Fruit fly (Drosophila melanogaster) whole organism, embryonic: ENCODE results near the gene CG14694.
A peak's percentile ranks its signal among the peaks of the same experiment; 100 is the strongest.

Experiments used
- BEAF-32 ChIP-seq: fragments of 200-800 bp; sonication (Bioruptor generic); optimal IDR thresholded peaks from 3 replicates; lab custom pipeline; 2017; ENCODE audit warnings: missing biosample characterization, missing genetic modification characterization, mild to moderate bottlenecking, moderate library complexity, missing genetic modification reagents
- CG10267 ChIP-seq: fragments of 200-800 bp; sonication (Bioruptor generic); optimal IDR thresholded peaks from 2 replicates; lab custom pipeline; 2018; ENCODE audit warnings: missing biosample characterization, mild to moderate bottlenecking, missing genetic modification characterization, moderate library complexity
- CG10462 ChIP-seq: fragments of 200-800 bp; sonication (Bioruptor generic); optimal IDR thresholded peaks from 2 replicates; lab custom pipeline; 2016; ENCODE audit warnings: missing biosample characterization, missing genetic modification characterization
- CG10979 ChIP-seq: fragments of 200-800 bp; sonication (Bioruptor generic); optimal IDR thresholded peaks from 2 replicates; lab custom pipeline; 2018; ENCODE audit warnings: missing biosample characterization, mild to moderate bottlenecking, missing genetic modification characterization, moderate library complexity
- CG14441 ChIP-seq: fragments of 200-800 bp; sonication (Bioruptor generic); IDR thresholded peaks from 2 replicates; pipeline ENCODE4 v1.3.6; 2022; ENCODE audit warnings: missing biosample characterization, missing genetic modification characterization
- CG14710 ChIP-seq: fragments of 200-800 bp; sonication (Bioruptor generic); optimal IDR thresholded peaks from 3 replicates; lab custom pipeline; 2019; ENCODE audit warnings: missing biosample characterization, mild to moderate bottlenecking, missing genetic modification characterization, moderate library complexity
- CG1529 ChIP-seq: fragments of 200-800 bp; sonication (Bioruptor generic); optimal IDR thresholded peaks from 3 replicates; lab custom pipeline; 2018; ENCODE audit warnings: missing biosample characterization, missing genetic modification characterization
- CG17829 ChIP-seq: fragments of 200-800 bp; optimal IDR thresholded peaks from 2 replicates; lab custom pipeline; 2019; ENCODE audit warnings: missing biosample characterization, mild to moderate bottlenecking, missing genetic modification characterization, moderate library complexity
- CG32532 ChIP-seq: fragments of 200-800 bp; sonication (Bioruptor generic); IDR thresholded peaks from 2 replicates; pipeline ENCODE4 v1.3.6; 2022; ENCODE audit warnings: missing biosample characterization, missing genetic modification characterization
- CG32767 ChIP-seq: fragments of 200-800 bp; sonication (Bioruptor generic); IDR thresholded peaks from 2 replicates; pipeline ENCODE4 v1.3.6; 2022; ENCODE audit warnings: missing biosample characterization, missing genetic modification characterization
- CG3838 ChIP-seq: fragments of 200-800 bp; sonication (Bioruptor generic); optimal IDR thresholded peaks from 3 replicates; lab custom pipeline; 2016; ENCODE audit warnings: missing biosample characterization, missing genetic modification characterization
- CG4424 ChIP-seq: fragments of 200-800 bp; sonication (Bioruptor generic); optimal IDR thresholded peaks from 3 replicates; lab custom pipeline; 2016; ENCODE audit warnings: missing biosample characterization, missing genetic modification characterization
- CG5180 ChIP-seq: fragments of 200-800 bp; sonication (Bioruptor generic); optimal IDR thresholded peaks from 3 replicates; lab custom pipeline; 2017; ENCODE audit warnings: missing biosample characterization, missing genetic modification characterization, mild to moderate bottlenecking, moderate library complexity, missing genetic modification reagents
- CG6689 ChIP-seq: fragments of 200-800 bp; sonication (Bioruptor generic); IDR thresholded peaks from 2 replicates; pipeline ENCODE4 v1.3.6; 2022; ENCODE audit warnings: missing biosample characterization, missing genetic modification characterization
- CG8281 ChIP-seq: fragments of 200-800 bp; sonication (Bioruptor generic); optimal IDR thresholded peaks from 2 replicates; lab custom pipeline; 2018; ENCODE audit warnings: missing biosample characterization, mild to moderate bottlenecking, missing genetic modification characterization, moderate library complexity
- CG9437 ChIP-seq: fragments of 200-800 bp; sonication (Bioruptor generic); optimal IDR thresholded peaks from 2 replicates; lab custom pipeline; 2018; ENCODE audit warnings: missing biosample characterization, mild to moderate bottlenecking, missing genetic modification characterization
- Dref ChIP-seq: fragments of 200-800 bp; sonication (Bioruptor generic); IDR thresholded peaks from 2 replicates; pipeline ENCODE4 v1.3.6; 2022; ENCODE audit warnings: missing biosample characterization, missing genetic modification characterization
- Elba2 ChIP-seq: fragments of 200-800 bp; sonication (Bioruptor generic); optimal IDR thresholded peaks from 3 replicates; lab custom pipeline; 2016; ENCODE audit warnings: missing biosample characterization, missing genetic modification characterization
- Ets97D ChIP-seq: fragments of 200-800 bp; sonication (Bioruptor generic); optimal IDR thresholded peaks from 3 replicates; lab custom pipeline; 2016; ENCODE audit warnings: missing biosample characterization, missing genetic modification characterization
- Hsf ChIP-seq: fragments of 200-800 bp; sonication (Bioruptor generic); optimal IDR thresholded peaks from 3 replicates; lab custom pipeline; 2016; ENCODE audit warnings: missing biosample characterization, missing genetic modification characterization
- NC2α ChIP-seq: fragments of 200-800 bp; sonication (Bioruptor generic); optimal IDR thresholded peaks from 2 replicates; lab custom pipeline; 2016; ENCODE audit warnings: missing biosample characterization, missing genetic modification characterization
- NfI ChIP-seq: fragments of 200-800 bp; sonication (Bioruptor generic); optimal IDR thresholded peaks from 3 replicates; lab custom pipeline; 2018; ENCODE audit warnings: missing biosample characterization, mild to moderate bottlenecking, missing genetic modification characterization, moderate library complexity
- Opbp ChIP-seq: fragments of 200-800 bp; sonication (Bioruptor generic); IDR thresholded peaks from 3 replicates; pipeline ENCODE4 v1.3.6; 2022; ENCODE audit warnings: missing biosample characterization, missing genetic modification characterization; ENCODE audit not compliant: partially characterized antibody
- Taf1 ChIP-seq: fragments of 200-800 bp; sonication (Bioruptor generic); IDR thresholded peaks from 2 replicates; pipeline ENCODE4 v1.3.6; 2022; ENCODE audit warnings: missing biosample characterization, missing genetic modification characterization
- Tbp ChIP-seq: fragments of >200 bp; optimal IDR thresholded peaks from 2 replicates; lab custom pipeline; 2018; ENCODE audit warnings: missing biosample characterization, missing genetic modification characterization
- chif ChIP-seq, 2 experiments: fragments of 200-800 bp; sonication (Bioruptor generic); optimal IDR thresholded peaks; 3 replicates each; lab custom pipeline; 2016; ENCODE audit warnings: missing biosample characterization in 2 of 2, missing genetic modification characterization in 2 of 2
- esg ChIP-seq: fragments of 200-800 bp; sonication (Bioruptor generic); conservative IDR thresholded peaks from 2 replicates; pipeline ENCODE4 v1.3.6; 2022; ENCODE audit warnings: missing biosample characterization, missing genetic modification characterization
- eve ChIP-seq, 2 experiments: fragments of >200 bp; optimal IDR thresholded peaks; 2 replicates each; lab custom pipeline; 2017; ENCODE audit warnings: missing biosample characterization in 2 of 2, missing genetic modification characterization in 2 of 2
- eyg ChIP-seq: fragments of 200-800 bp; sonication (Bioruptor generic); optimal IDR thresholded peaks from 3 replicates; lab custom pipeline; 2016; ENCODE audit warnings: missing biosample characterization, missing genetic modification characterization
- fd3F ChIP-seq: fragments of 200-800 bp; sonication (Bioruptor generic); optimal IDR thresholded peaks from 2 replicates; lab custom pipeline; 2018; ENCODE audit warnings: missing biosample characterization, mild to moderate bottlenecking, missing genetic modification characterization, moderate library complexity
- grau ChIP-seq: fragments of 200-800 bp; optimal IDR thresholded peaks from 3 replicates; lab custom pipeline; 2019; ENCODE audit warnings: missing biosample characterization, mild to moderate bottlenecking, missing genetic modification characterization, moderate library complexity
- grn ChIP-seq: fragments of 200-800 bp; sonication (Bioruptor generic); optimal IDR thresholded peaks from 3 replicates; lab custom pipeline; 2017; ENCODE audit warnings: missing biosample characterization, missing genetic modification characterization
- gsb ChIP-seq: fragments of 200-800 bp; sonication (Bioruptor generic); IDR thresholded peaks from 2 replicates; pipeline ENCODE4 v1.3.6; 2022; ENCODE audit warnings: missing biosample characterization, missing genetic modification characterization
- hbn ChIP-seq: fragments of 200-800 bp; sonication (Bioruptor generic); IDR thresholded peaks from 2 replicates; pipeline ENCODE4 v1.3.6; 2022; ENCODE audit warnings: missing biosample characterization, missing genetic modification characterization; ENCODE audit not compliant: partially characterized antibody
- hkb ChIP-seq, 2 experiments: fragments of 200-800 bp in 1 of 2; fragments of >200 bp in 1 of 2; sonication (Bioruptor generic) in 1 of 2; IDR thresholded peaks in 1 of 2; optimal IDR thresholded peaks in 1 of 2; 2 replicates each; pipeline versions ENCODE4 v1.3.6 to Lab custom; 2017 to 2022; ENCODE audit warnings: missing biosample characterization in 1 of 2, missing genetic modification characterization in 1 of 2
- kay ChIP-seq: fragments of 200-800 bp; sonication (Bioruptor generic); optimal IDR thresholded peaks from 2 replicates; lab custom pipeline; 2016; ENCODE audit warnings: missing biosample characterization, missing genetic modification characterization
- klu ChIP-seq: fragments of 200-800 bp; sonication (Bioruptor generic); IDR thresholded peaks from 2 replicates; pipeline ENCODE4 v1.3.6; 2022; ENCODE audit warnings: missing biosample characterization, missing genetic modification characterization
- maf-S ChIP-seq: fragments of 200-800 bp; sonication (Bioruptor generic); optimal IDR thresholded peaks from 2 replicates; lab custom pipeline; 2016; ENCODE audit warnings: missing biosample characterization, missing genetic modification characterization
- oc ChIP-seq: fragments of 200-800 bp; sonication (Bioruptor generic); optimal IDR thresholded peaks from 2 replicates; lab custom pipeline; 2018; ENCODE audit warnings: missing biosample characterization, mild to moderate bottlenecking, missing genetic modification characterization, moderate library complexity
- org-1 ChIP-seq: fragments of 200-800 bp; sonication (Bioruptor generic); optimal IDR thresholded peaks from 2 replicates; lab custom pipeline; 2017; ENCODE audit warnings: missing biosample characterization, missing genetic modification characterization
- pho ChIP-seq: fragments of 200-800 bp; sonication (Bioruptor generic); optimal IDR thresholded peaks from 2 replicates; lab custom pipeline; 2016; ENCODE audit warnings: missing biosample characterization, missing genetic modification characterization
- pros ChIP-seq: fragments of 200-800 bp; sonication (Bioruptor generic); optimal IDR thresholded peaks from 3 replicates; lab custom pipeline; 2019; ENCODE audit warnings: missing biosample characterization, mild to moderate bottlenecking, missing genetic modification characterization, moderate library complexity
- seq ChIP-seq: fragments of 200-800 bp; sonication (Bioruptor generic); IDR thresholded peaks from 2 replicates; pipeline ENCODE4 v1.3.6; 2022; ENCODE audit warnings: missing biosample characterization, missing genetic modification characterization
- sqz ChIP-seq: fragments of 200-800 bp; sonication (Bioruptor generic); optimal IDR thresholded peaks from 3 replicates; lab custom pipeline; 2018; ENCODE audit warnings: missing biosample characterization, mild to moderate bottlenecking, missing genetic modification characterization
- sug ChIP-seq: fragments of 200-800 bp; optimal IDR thresholded peaks from 2 replicates; lab custom pipeline; 2019; ENCODE audit warnings: missing biosample characterization, mild to moderate bottlenecking, missing genetic modification characterization, moderate library complexity
- tna ChIP-seq: fragments of 200-800 bp; sonication (Bioruptor generic); IDR thresholded peaks from 2 replicates; pipeline ENCODE4 v1.3.6; 2022; ENCODE audit warnings: missing biosample characterization, missing genetic modification characterization; ENCODE audit not compliant: partially characterized antibody
- ttk ChIP-seq: fragments of 200-800 bp; sonication (Bioruptor generic); IDR thresholded peaks from 2 replicates; pipeline ENCODE4 v2.1.2; 2022; ENCODE audit warnings: missing biosample characterization, missing genetic modification characterization
- wor ChIP-seq: fragments of 200-800 bp; sonication (Bioruptor generic); IDR thresholded peaks from 2 replicates; pipeline ENCODE4 v1.3.6; 2022; ENCODE audit warnings: missing biosample characterization, missing genetic modification characterization

Gene CG14694

dm6 chr3R:10875515-10876434 is 16.2 kb upstream of the CG14694 start, which contains the start of gene Sodh2 (continued):
- peak; percentile 33 for TF ChIP-seq CG3838
- peak; percentile 83 for TF ChIP-seq CG17829 (tag; lab: Kevin White, UChicago)
- TF ChIP-seq Ets97D (GFP tag; lab: Kevin White, UChicago): peak; percentile 17
- TF ChIP-seq hbn: no peak
- peak; percentile 46 for TF ChIP-seq esg (GFP tag; lab: Robert Waterston, UW)
- peak; percentile 42 for TF ChIP-seq oc (tag; lab: Kevin White, UChicago)
- TF ChIP-seq pho (GFP tag; lab: Kevin White, UChicago): peak; percentile 59
- TF ChIP-seq sug (tag; lab: Kevin White, UChicago): peak; percentile 90
- no peak; the same call in 1 of the 2 replicates for TF ChIP-seq wor (GFP tag; lab: Robert Waterston, UW)
- TF ChIP-seq CG8281 (tag; lab: Kevin White, UChicago): peak; percentile 27
- peak; percentile 74 for TF ChIP-seq sqz (GFP tag; lab: Kevin White, UChicago)
- TF ChIP-seq Opbp (GFP tag; lab: Robert Waterston, UW): no peak
- peak; percentile 71 for TF ChIP-seq CG14710 (tag; lab: Kevin White, UChicago)
- peak; percentile 67 for TF ChIP-seq maf-S (GFP tag; lab: Kevin White, UChicago)
- TF ChIP-seq CG6689 (GFP tag; lab: Robert Waterston, UW): peak; percentile 70
- no peak for TF ChIP-seq CG10462 (GFP tag; lab: Kevin White, UChicago)
- TF ChIP-seq NfI (GFP tag; lab: Kevin White, UChicago): peak; percentile 60
- TF ChIP-seq fd3F (GFP tag; lab: Kevin White, UChicago): peak; percentile 48
- TF ChIP-seq eve (GFP tag; optimal IDR thresholded peaks at IDR 0.05; lab: Kevin White, UChicago): no peak
- TF ChIP-seq CG32532: peak; percentile 88
- no peak for TF ChIP-seq BEAF-32
- TF ChIP-seq CG1529: peak; percentile 66
- peak; percentile 88 for TF ChIP-seq CG14441
- TF ChIP-seq org-1 (GFP tag; lab: Kevin White, UChicago): peak; percentile 75
- peak; percentile 51 for TF ChIP-seq NC2α (GFP tag; lab: Kevin White, UChicago)
- TF ChIP-seq CG4424 (GFP tag; lab: Kevin White, UChicago): peak; percentile 52
- TF ChIP-seq seq (GFP tag; lab: Robert Waterston, UW): peak; percentile 74
- TF ChIP-seq grn (GFP tag; lab: Kevin White, UChicago): peak; percentile 30
- TF ChIP-seq Dref (GFP tag; lab: Robert Waterston, UW): no peak
- peak; percentile 14 to 34 for TF ChIP-seq chif (GFP tag; optimal IDR thresholded peaks at IDR 0.05; lab: Kevin White, UChicago)
- TF ChIP-seq CG10979: peak; percentile 71
- TF ChIP-seq Tbp (GFP tag; lab: Kevin White, UChicago): no peak
- peak; percentile 67 for TF ChIP-seq Hsf (GFP tag; lab: Kevin White, UChicago)
- peak; percentile 80 for TF ChIP-seq CG9437 (GFP tag; lab: Kevin White, UChicago)
- peak; percentile 8 for TF ChIP-seq eyg (GFP tag; lab: Kevin White, UChicago)
- peak; percentile 64; the same call in 1 of the 2 replicates for TF ChIP-seq Taf1 (GFP tag; lab: Robert Waterston, UW)
- TF ChIP-seq gsb: peak; percentile 74
- TF ChIP-seq pros (GFP tag; lab: Kevin White, UChicago): peak; percentile 12
- peak; percentile 68 for TF ChIP-seq CG5180 (GFP tag; lab: Kevin White, UChicago)
- peak; percentile 75 for TF ChIP-seq CG10267 (tag; lab: Kevin White, UChicago)
- 0 out of 2 replicates have a peak, but pooled peaks have one; percentile 38 for TF ChIP-seq klu (GFP tag; lab: Robert Waterston, UW)
- no peak for TF ChIP-seq hkb (optimal IDR thresholded peaks at IDR 0.05; lab: Kevin White, UChicago)
- TF ChIP-seq hkb (GFP tag; IDR thresholded peaks at IDR 0.05; lab: Robert Waterston, UW): peak; percentile 76
- no peak for TF ChIP-seq kay
- peak; percentile 95 for TF ChIP-seq grau (tag; lab: Kevin White, UChicago)
- TF ChIP-seq CG32767 (GFP tag; lab: Robert Waterston, UW): 0 out of 2 replicates have a peak, but pooled peaks have one; percentile 36
- no peak for TF ChIP-seq ttk (GFP tag; lab: Robert Waterston, UW)
- no peak for TF ChIP-seq tna (GFP tag; lab: Robert Waterston, UW)
- TF ChIP-seq Elba2: no peak
